Worm (Caenorhabditis elegans): ENCODE measurements around the gene srz-105.

ce11 chrIV:16335037-16335436, 10.3 kb downstream of the srz-105 start, which contains the start of gene srz-38:
- no peak for TF ChIP-seq alr-1 (tag; optimal IDR thresholded peaks at IDR 0.05)
- no peak for TF ChIP-seq ceh-82 (tag; optimal IDR thresholded peaks at IDR 0.05)
- TF ChIP-seq ama-1 (optimal IDR thresholded peaks at IDR 0.05): no peak
- no peak for TF ChIP-seq snpc-4 (tag; optimal IDR thresholded peaks at IDR 0.05)
- no peak for TF ChIP-seq ztf-4 (tag; optimal IDR thresholded peaks at IDR 0.05)
- no peak for TF ChIP-seq unc-62 (GFP tag; optimal IDR thresholded peaks at IDR 0.05)
- TF ChIP-seq nhr-23 (tag; optimal IDR thresholded peaks at IDR 0.05): no peak
- no peak for TF ChIP-seq nhr-77 (tag; optimal IDR thresholded peaks at IDR 0.05)
- no peak for TF ChIP-seq aly-2 (tag; optimal IDR thresholded peaks at IDR 0.05)
- no peak for TF ChIP-seq nhr-25 (tag; optimal IDR thresholded peaks at IDR 0.05)
- TF ChIP-seq skn-1 (tag; optimal IDR thresholded peaks at IDR 0.05): no peak

Data from whole organism, L2 larva.